Fruit fly (Drosophila melanogaster) whole organism, embryonic: ENCODE results near the gene CG7156.
A peak's percentile ranks its signal among the peaks of the same experiment; 100 is the strongest.

Experiments
- Ada2b ChIP-seq: fragments of 200-800 bp; sonication (Bioruptor generic); IDR thresholded peaks from 2 replicates; pipeline ENCODE4 v1.3.6; 2022; ENCODE audit warnings: missing biosample characterization, missing genetic modification characterization
- Atf3 ChIP-seq: fragments of 200-800 bp; sonication (Bioruptor generic); optimal IDR thresholded peaks from 3 replicates; lab custom pipeline; 2016; ENCODE audit warnings: missing biosample characterization, missing genetic modification characterization
- Bdp1 ChIP-seq: fragments of 200-800 bp; sonication (Bioruptor generic); optimal IDR thresholded peaks from 3 replicates; lab custom pipeline; 2016; ENCODE audit warnings: missing biosample characterization, missing genetic modification characterization
- Blimp-1 ChIP-seq: fragments of 200-800 bp; sonication (Bioruptor generic); optimal IDR thresholded peaks from 3 replicates; lab custom pipeline; 2018; ENCODE audit warnings: missing biosample characterization, missing genetic modification characterization, mild to moderate bottlenecking, moderate library complexity, missing genetic modification reagents
- CG10431 ChIP-seq: fragments of 200-800 bp; sonication (Bioruptor generic); optimal IDR thresholded peaks from 3 replicates; lab custom pipeline; 2018; ENCODE audit warnings: missing biosample characterization, mild to moderate bottlenecking, missing genetic modification characterization
- CG10979 ChIP-seq: fragments of 200-800 bp; sonication (Bioruptor generic); optimal IDR thresholded peaks from 2 replicates; lab custom pipeline; 2018; ENCODE audit warnings: missing biosample characterization, mild to moderate bottlenecking, missing genetic modification characterization, moderate library complexity
- CG11085 ChIP-seq: fragments of 200-800 bp; sonication (Bioruptor generic); IDR thresholded peaks from 2 replicates; pipeline ENCODE4 v1.3.6; 2022; ENCODE audit warnings: missing biosample characterization, missing genetic modification characterization
- CG11247 ChIP-seq: fragments of 200-800 bp; sonication (Bioruptor generic); IDR thresholded peaks from 2 replicates; pipeline ENCODE4 v1.3.6; 2022; ENCODE audit warnings: missing biosample characterization, missing genetic modification characterization
- CG12155 ChIP-seq: fragments of 200-800 bp; sonication (Bioruptor generic); optimal IDR thresholded peaks from 3 replicates; lab custom pipeline; 2016; ENCODE audit warnings: missing biosample characterization, missing genetic modification characterization
- CG12659 ChIP-seq: fragments of 200-800 bp; sonication (Bioruptor generic); optimal IDR thresholded peaks from 3 replicates; lab custom pipeline; 2017; ENCODE audit warnings: mild to moderate bottlenecking, missing biosample characterization, missing genetic modification reagents, missing genetic modification characterization
- CG12769 ChIP-seq: fragments of 200-800 bp; sonication (Bioruptor generic); optimal IDR thresholded peaks from 2 replicates; lab custom pipeline; 2019; ENCODE audit warnings: missing biosample characterization, mild to moderate bottlenecking, missing genetic modification characterization, moderate library complexity
- CG14441 ChIP-seq: fragments of 200-800 bp; sonication (Bioruptor generic); IDR thresholded peaks from 2 replicates; pipeline ENCODE4 v1.3.6; 2022; ENCODE audit warnings: missing biosample characterization, missing genetic modification characterization
- CG14860 ChIP-seq: fragments of 200-800 bp; sonication (Bioruptor generic); IDR thresholded peaks from 3 replicates; pipeline ENCODE4 v1.3.6; 2022; ENCODE audit warnings: missing biosample characterization, missing genetic modification characterization; ENCODE audit not compliant: partially characterized antibody
- CG1647 ChIP-seq: fragments of 200-800 bp; sonication (Bioruptor generic); optimal IDR thresholded peaks from 3 replicates; lab custom pipeline; 2016; ENCODE audit warnings: missing biosample characterization, missing genetic modification characterization
- CG16779 ChIP-seq: fragments of 200-800 bp; sonication (Bioruptor generic); IDR thresholded peaks from 2 replicates; pipeline ENCODE4 v1.3.6; 2022; ENCODE audit warnings: missing biosample characterization, missing genetic modification characterization
- CG2120 ChIP-seq: fragments of 200-800 bp; sonication (Bioruptor generic); optimal IDR thresholded peaks from 3 replicates; lab custom pipeline; 2016; ENCODE audit warnings: missing biosample characterization, missing genetic modification characterization
- CG2199 ChIP-seq: fragments of 200-800 bp; sonication (Bioruptor generic); IDR thresholded peaks from 3 replicates; pipeline ENCODE4 v1.3.6; 2022; ENCODE audit warnings: missing biosample characterization, missing genetic modification characterization
- CG32767 ChIP-seq: fragments of 200-800 bp; sonication (Bioruptor generic); IDR thresholded peaks from 2 replicates; pipeline ENCODE4 v1.3.6; 2022; ENCODE audit warnings: missing biosample characterization, missing genetic modification characterization
- CG6683 ChIP-seq: fragments of 200-800 bp; sonication (Bioruptor generic); optimal IDR thresholded peaks from 2 replicates; lab custom pipeline; 2017; ENCODE audit warnings: missing biosample characterization, mild to moderate bottlenecking, missing genetic modification characterization, missing genetic modification reagents
- CG6813 ChIP-seq: fragments of 200-800 bp; sonication (Bioruptor generic); optimal IDR thresholded peaks from 2 replicates; lab custom pipeline; 2017; ENCODE audit warnings: missing biosample characterization, missing genetic modification characterization, mild to moderate bottlenecking, moderate library complexity, missing genetic modification reagents
- CG7745 ChIP-seq: fragments of 200-800 bp; sonication (Bioruptor generic); optimal IDR thresholded peaks from 2 replicates; lab custom pipeline; 2018; ENCODE audit warnings: missing biosample characterization, mild to moderate bottlenecking, missing genetic modification characterization, moderate library complexity
- CG7963 ChIP-seq: fragments of 200-800 bp; sonication (Bioruptor generic); IDR thresholded peaks from 3 replicates; pipeline ENCODE4 v1.3.6; 2022; ENCODE audit warnings: missing biosample characterization, missing genetic modification characterization; ENCODE audit not compliant: partially characterized antibody
- CG7987 ChIP-seq: fragments of 200-800 bp; sonication (Bioruptor generic); optimal IDR thresholded peaks from 2 replicates; lab custom pipeline; 2018; ENCODE audit warnings: missing biosample characterization, mild to moderate bottlenecking, missing genetic modification characterization, moderate library complexity
- CG8359 ChIP-seq: fragments of 200-800 bp; sonication (Bioruptor generic); optimal IDR thresholded peaks from 2 replicates; lab custom pipeline; 2017; ENCODE audit warnings: missing biosample characterization, mild to moderate bottlenecking, missing genetic modification characterization, borderline replicate concordance
- CG8478 ChIP-seq: fragments of >200 bp; optimal IDR thresholded peaks from 2 replicates; lab custom pipeline; 2018
- Chrac-16 ChIP-seq: fragments of 200-800 bp; sonication (Bioruptor generic); optimal IDR thresholded peaks from 3 replicates; lab custom pipeline; 2016; ENCODE audit warnings: missing biosample characterization, missing genetic modification characterization
- Hr51 ChIP-seq, 2 experiments: fragments of 200-800 bp; sonication (Bioruptor generic); optimal IDR thresholded peaks; 2 replicates in 1 of 2; 3 replicates in 1 of 2; lab custom pipeline; 2016 to 2018; ENCODE audit warnings: missing biosample characterization in 2 of 2, missing genetic modification characterization in 2 of 2, mild to moderate bottlenecking in 1 of 2, moderate library complexity in 1 of 2
- Kr ChIP-seq: fragments of 200-800 bp; sonication (Bioruptor generic); optimal IDR thresholded peaks from 2 replicates; lab custom pipeline; 2017; ENCODE audit warnings: missing biosample characterization, mild to moderate bottlenecking, missing genetic modification characterization
- Med ChIP-seq: fragments of 200-800 bp; sonication (Bioruptor generic); peaks from one replicate; lab custom pipeline; 2016; ENCODE audit warnings: missing biosample characterization, missing genetic modification characterization, mild to moderate bottlenecking, inconsistent platforms, moderate library complexity
- Mes4 ChIP-seq: fragments of 200-800 bp; sonication (Bioruptor generic); optimal IDR thresholded peaks from 2 replicates; lab custom pipeline; 2016; ENCODE audit warnings: missing biosample characterization, missing genetic modification characterization
- NC2β ChIP-seq: fragments of 200-800 bp; sonication (Bioruptor generic); optimal IDR thresholded peaks from 2 replicates; lab custom pipeline; 2016; ENCODE audit warnings: missing biosample characterization, missing genetic modification characterization
- Poxn ChIP-seq: fragments of 200-800 bp; sonication (Bioruptor generic); IDR thresholded peaks from 2 replicates; pipeline ENCODE4 v1.3.6; 2022; ENCODE audit warnings: missing biosample characterization, missing genetic modification characterization
- Rfx ChIP-seq: fragments of 200-800 bp; sonication (Bioruptor generic); IDR thresholded peaks from 2 replicates; pipeline ENCODE4 v1.3.6; 2022; ENCODE audit warnings: missing biosample characterization, missing genetic modification characterization
- Stat92E ChIP-seq, 3 experiments: fragments of >200 bp in 2 of 3; fragments of 200-800 bp in 1 of 3; sonication (Bioruptor generic) in 1 of 3; optimal IDR thresholded peaks; 2 replicates each; lab custom pipeline; 2017 to 2019; ENCODE audit warnings: missing biosample characterization in 3 of 3, missing genetic modification characterization in 3 of 3, mild to moderate bottlenecking in 1 of 3, moderate library complexity in 1 of 3
- Trl ChIP-seq, 3 experiments: fragments of >200 bp in 2 of 3; fragments of 200-800 bp in 1 of 3; sonication (Bioruptor generic) in 1 of 3; optimal IDR thresholded peaks; 2 replicates in 1 of 3; 3 replicates in 2 of 3; lab custom pipeline; 2016 to 2017; ENCODE audit warnings: missing biosample characterization in 1 of 3, missing genetic modification characterization in 1 of 3
- br ChIP-seq: fragments of >200 bp; optimal IDR thresholded peaks from 2 replicates; lab custom pipeline; 2017
- cato ChIP-seq: fragments of 200-800 bp; sonication (Bioruptor generic); optimal IDR thresholded peaks from 2 replicates; lab custom pipeline; 2016; ENCODE audit warnings: missing biosample characterization, missing genetic modification characterization, borderline replicate concordance
- chn ChIP-seq: fragments of 200-800 bp; sonication (Bioruptor generic); optimal IDR thresholded peaks from 2 replicates; lab custom pipeline; 2016; ENCODE audit warnings: missing biosample characterization, missing genetic modification characterization
- emc ChIP-seq: fragments of 200-800 bp; sonication (Bioruptor generic); optimal IDR thresholded peaks from 2 replicates; lab custom pipeline; 2016; ENCODE audit warnings: missing biosample characterization, missing genetic modification characterization
- gro ChIP-seq: fragments of 200-800 bp; sonication (Bioruptor generic); optimal IDR thresholded peaks from 2 replicates; lab custom pipeline; 2016; ENCODE audit warnings: missing biosample characterization, missing genetic modification characterization
- kah ChIP-seq: fragments of 200-800 bp; sonication (Bioruptor generic); optimal IDR thresholded peaks from 2 replicates; lab custom pipeline; 2018; ENCODE audit warnings: missing biosample characterization, mild to moderate bottlenecking, missing genetic modification characterization
- klu ChIP-seq: fragments of 200-800 bp; sonication (Bioruptor generic); IDR thresholded peaks from 2 replicates; pipeline ENCODE4 v1.3.6; 2022; ENCODE audit warnings: missing biosample characterization, missing genetic modification characterization
- kni ChIP-seq: fragments of 200-800 bp; sonication (Bioruptor generic); optimal IDR thresholded peaks from 3 replicates; lab custom pipeline; 2017; ENCODE audit warnings: mild to moderate bottlenecking, missing biosample characterization, missing genetic modification reagents, missing genetic modification characterization
- lbe ChIP-seq: fragments of 200-800 bp; sonication (Bioruptor generic); optimal IDR thresholded peaks from 2 replicates; lab custom pipeline; 2016; ENCODE audit warnings: missing biosample characterization, mild to moderate bottlenecking, missing genetic modification characterization
- otp ChIP-seq: fragments of 200-800 bp; sonication (Bioruptor generic); IDR thresholded peaks from 3 replicates; pipeline ENCODE4, ENCODE4 v1.3.6; 2022; ENCODE audit warnings: missing biosample characterization, missing genetic modification characterization
- pita ChIP-seq: fragments of 200-800 bp; sonication (Bioruptor generic); optimal IDR thresholded peaks from 2 replicates; lab custom pipeline; 2017; ENCODE audit warnings: missing biosample characterization, mild to moderate bottlenecking, missing genetic modification characterization
- row ChIP-seq: fragments of 200-800 bp; sonication (Bioruptor generic); IDR thresholded peaks from 3 replicates; pipeline ENCODE4 v1.3.6; 2022; ENCODE audit warnings: missing biosample characterization, missing genetic modification characterization
- sens ChIP-seq: fragments of 200-800 bp; sonication (Bioruptor generic); peaks from one replicate; lab custom pipeline; 2016; ENCODE audit warnings: missing biosample characterization, missing genetic modification characterization
- sqz ChIP-seq: fragments of 200-800 bp; sonication (Bioruptor generic); optimal IDR thresholded peaks from 3 replicates; lab custom pipeline; 2018; ENCODE audit warnings: missing biosample characterization, mild to moderate bottlenecking, missing genetic modification characterization
- stc ChIP-seq: fragments of 200-800 bp; sonication (Bioruptor generic); IDR thresholded peaks from 2 replicates; pipeline ENCODE4 v1.3.6; 2022; ENCODE audit warnings: missing biosample characterization, missing genetic modification characterization
- tna ChIP-seq: fragments of 200-800 bp; sonication (Bioruptor generic); IDR thresholded peaks from 2 replicates; pipeline ENCODE4 v1.3.6; 2022; ENCODE audit warnings: missing biosample characterization, missing genetic modification characterization; ENCODE audit not compliant: partially characterized antibody
- trem ChIP-seq: fragments of 200-800 bp; optimal IDR thresholded peaks from 3 replicates; lab custom pipeline; 2019; ENCODE audit warnings: missing biosample characterization, mild to moderate bottlenecking, missing genetic modification characterization, moderate library complexity
- ttk ChIP-seq: fragments of 200-800 bp; sonication (Bioruptor generic); IDR thresholded peaks from 2 replicates; pipeline ENCODE4 v2.1.2; 2022; ENCODE audit warnings: missing biosample characterization, missing genetic modification characterization

CG7156 gene

dm6 chr3R:18230229-18230628, 11.7 kb downstream of the CG7156 start (continued):
- TF ChIP-seq ttk (GFP tag; lab: Robert Waterston, UW) (no peak), NC2β (GFP tag; lab: Kevin White, UChicago) (no peak), klu (no peak), tna (GFP tag; lab: Robert Waterston, UW) (no peak), CG11085 (GFP tag; lab: Robert Waterston, UW) (no peak), kah (no peak), CG8478 (no peak), otp (GFP tag; lab: Robert Waterston, UW) (no peak), row (GFP tag; lab: Robert Waterston, UW) (peak; percentile 20; the same call in 1 of the 3 replicates), Kr (no peak), CG7963 (GFP tag; lab: Robert Waterston, UW) (no peak), CG2120 (GFP tag; lab: Kevin White, UChicago) (no peak), gro (GFP tag; lab: Kevin White, UChicago) (no peak), pita (GFP tag; lab: Kevin White, UChicago) (no peak), br (no peak), CG1647 (GFP tag; lab: Kevin White, UChicago) (no peak), sqz (GFP tag; lab: Kevin White, UChicago) (no peak), Blimp-1 (no peak), CG11247 (no peak), CG12155 (GFP tag; lab: Kevin White, UChicago) (no peak), chn (no peak), sens (peak; percentile 45), Atf3 (GFP tag; lab: Kevin White, UChicago) (no peak), stc (GFP tag; lab: Robert Waterston, UW) (no peak), CG14860 (GFP tag; lab: Robert Waterston, UW) (no peak), emc (GFP tag; lab: Kevin White, UChicago) (no peak), CG10979 (tag; lab: Kevin White, UChicago) (no peak), CG2199 (GFP tag; lab: Robert Waterston, UW) (no peak), cato (no peak), lbe (GFP tag; lab: Kevin White, UChicago) (no peak), trem (peak; percentile 13), Bdp1 (GFP tag; lab: Kevin White, UChicago) (no peak), Ada2b (GFP tag; lab: Robert Waterston, UW) (no peak), CG7745 (tag; lab: Kevin White, UChicago) (no peak), Poxn (no peak), CG16779 (GFP tag; lab: Robert Waterston, UW) (no peak), kni (no peak), CG12769 (tag; lab: Kevin White, UChicago) (no peak), CG6683 (GFP tag; lab: Kevin White, UChicago) (no peak), CG14441 (GFP tag; lab: Robert Waterston, UW) (no peak)

- TF ChIP-seq NC2β (GFP tag; lab: Kevin White, UChicago) (no peak), Trl (optimal IDR thresholded peaks at IDR 0.05; lab: Kevin White, UChicago) (no peak), Trl (GFP tag; optimal IDR thresholded peaks at IDR 0.05; lab: Kevin White, UChicago) (no peak), Kr (no peak), Chrac-16 (GFP tag; lab: Kevin White, UChicago) (no peak), Stat92E (GFP tag; optimal IDR thresholded peaks at IDR 0.05; lab: Kevin White, UChicago) (no peak), Rfx (GFP tag; lab: Robert Waterston, UW) (peak; percentile 31; the same call in 1 of the 2 replicates), Mes4 (GFP tag; lab: Kevin White, UChicago) (no peak), CG12659 (GFP tag; lab: Kevin White, UChicago) (no peak), Hr51 (GFP tag; optimal IDR thresholded peaks at IDR 0.05; lab: Kevin White, UChicago) (no peak), CG10431 (GFP tag; lab: Kevin White, UChicago) (no peak), CG8359 (no peak), CG32767 (GFP tag; lab: Robert Waterston, UW) (no peak), Med (GFP tag; lab: Kevin White, UChicago) (peak; percentile 56), CG6813 (GFP tag; lab: Kevin White, UChicago) (no peak), CG7987 (no peak), CG8478 (no peak)
Observed at dm6 chr3R:18228713-18229222, 13.2 kb downstream of the CG7156 start.
